Fruit fly (Drosophila melanogaster) whole organism, pupa: ENCODE measurements around the gene Cyp4ae1.

Experiments used
- CG10348 ChIP-seq: fragments of 200-800 bp; sonication (Bioruptor generic); IDR thresholded peaks from 2 replicates; pipeline ENCODE4 v1.3.6; 2022; ENCODE audit warnings: missing biosample characterization, missing genetic modification characterization
- CG12605 ChIP-seq: fragments of 200-800 bp; sonication (Bioruptor generic); IDR thresholded peaks from 2 replicates; pipeline ENCODE4 v1.3.6; 2022; ENCODE audit warnings: missing biosample characterization, missing genetic modification characterization
- CG13204 ChIP-seq: fragments of 200-800 bp; sonication (Bioruptor generic); optimal IDR thresholded peaks from 2 replicates; lab custom pipeline; 2018; ENCODE audit warnings: missing biosample characterization, mild to moderate bottlenecking, missing genetic modification characterization, moderate library complexity
- CG14655 ChIP-seq: fragments of 200-800 bp; sonication (Bioruptor generic); optimal IDR thresholded peaks from 3 replicates; lab custom pipeline; 2017; ENCODE audit warnings: mild to moderate bottlenecking, missing biosample characterization, missing genetic modification reagents, missing genetic modification characterization
- CG15710 ChIP-seq: fragments of 200-800 bp; sonication (Bioruptor generic); optimal IDR thresholded peaks from 2 replicates; lab custom pipeline; 2018; ENCODE audit warnings: missing biosample characterization, mild to moderate bottlenecking, missing genetic modification characterization, moderate library complexity
- CG17806 ChIP-seq: fragments of 200-800 bp; sonication (Bioruptor generic); optimal IDR thresholded peaks from 2 replicates; lab custom pipeline; 2018; ENCODE audit warnings: missing biosample characterization, mild to moderate bottlenecking, missing genetic modification characterization, moderate library complexity
- CG32121 ChIP-seq: fragments of 200-800 bp; sonication (Bioruptor generic); IDR thresholded peaks from 2 replicates; pipeline ENCODE4 v1.3.6; 2022; ENCODE audit warnings: missing biosample characterization, missing genetic modification characterization
- CG34367 ChIP-seq: fragments of 200-800 bp; sonication (Bioruptor generic); optimal IDR thresholded peaks from 2 replicates; lab custom pipeline; 2018; ENCODE audit warnings: missing biosample characterization, mild to moderate bottlenecking, missing genetic modification characterization
- CG4496 ChIP-seq: fragments of 200-800 bp; sonication (Bioruptor generic); IDR thresholded peaks from 3 replicates; pipeline ENCODE4 v1.3.6; 2022; ENCODE audit warnings: missing biosample characterization, missing genetic modification characterization
- CG8159 ChIP-seq: fragments of 200-800 bp; sonication (Bioruptor generic); optimal IDR thresholded peaks from 3 replicates; lab custom pipeline; 2018; ENCODE audit warnings: missing biosample characterization, mild to moderate bottlenecking, missing genetic modification characterization, moderate library complexity
- CG8301 ChIP-seq: fragments of 200-800 bp; sonication (Bioruptor generic); optimal IDR thresholded peaks from 2 replicates; lab custom pipeline; 2018; ENCODE audit warnings: missing biosample characterization, mild to moderate bottlenecking, missing genetic modification characterization
- CG9948 ChIP-seq: fragments of 200-800 bp; sonication (Bioruptor generic); optimal IDR thresholded peaks from 2 replicates; lab custom pipeline; 2018; ENCODE audit warnings: missing biosample characterization, mild to moderate bottlenecking, missing genetic modification characterization, moderate library complexity
- D1 ChIP-seq: fragments of 200-800 bp; sonication (Bioruptor generic); optimal IDR thresholded peaks from 2 replicates; lab custom pipeline; 2018; ENCODE audit warnings: missing biosample characterization, mild to moderate bottlenecking, missing genetic modification characterization, moderate library complexity
- EcR ChIP-seq: fragments of 200-800 bp; sonication (Bioruptor generic); optimal IDR thresholded peaks from 3 replicates; lab custom pipeline; 2019; ENCODE audit warnings: missing biosample characterization, missing genetic modification characterization, mild to moderate bottlenecking, moderate library complexity, missing genetic modification reagents
- Ets98B ChIP-seq: fragments of 200-800 bp; sonication (Bioruptor generic); IDR thresholded peaks from 2 replicates; pipeline ENCODE4 v1.3.6; 2022; ENCODE audit warnings: missing biosample characterization, missing genetic modification characterization
- Pif1A ChIP-seq: fragments of 200-800 bp; sonication (Bioruptor generic); optimal IDR thresholded peaks from 3 replicates; lab custom pipeline; 2016; ENCODE audit warnings: missing biosample characterization, missing genetic modification characterization
- Pif1B ChIP-seq: fragments of 200-800 bp; sonication (Bioruptor generic); optimal IDR thresholded peaks from 3 replicates; lab custom pipeline; 2016; ENCODE audit warnings: missing biosample characterization, missing genetic modification characterization
- Snoo ChIP-seq: fragments of 200-800 bp; sonication (Bioruptor generic); optimal IDR thresholded peaks from 3 replicates; lab custom pipeline; 2017; ENCODE audit warnings: missing biosample characterization, mild to moderate bottlenecking, missing genetic modification characterization, inconsistent platforms
- fd96Ca ChIP-seq: fragments of 200-800 bp; sonication (Bioruptor generic); IDR thresholded peaks from 3 replicates; pipeline ENCODE4 v1.3.6; 2022; ENCODE audit warnings: missing biosample characterization, missing genetic modification characterization
- gl ChIP-seq: fragments of 200-800 bp; sonication (Bioruptor generic); optimal IDR thresholded peaks from 2 replicates; lab custom pipeline; 2018; ENCODE audit warnings: missing biosample characterization, mild to moderate bottlenecking, missing genetic modification characterization
- rn ChIP-seq: fragments of 200-800 bp; sonication (Bioruptor generic); IDR thresholded peaks from 2 replicates; pipeline ENCODE4 v1.3.6; 2022; ENCODE audit warnings: missing biosample characterization, missing genetic modification characterization

Cyp4ae1 gene

dm6 chrX:2213759-2214406, 35.1 kb downstream of the Cyp4ae1 start, which contains the start of gene SmydA-8:
Gene SmydA-8 (minus strand): TSS chrX:2213809.
- TF ChIP-seq Pif1B: no peak
- no peak for TF ChIP-seq D1
- TF ChIP-seq CG8159: no peak
- no peak for TF ChIP-seq Snoo
- TF ChIP-seq EcR: peak; percentile 17
- no peak for TF ChIP-seq CG13204 (GFP tag; lab: Kevin White, UChicago)
- peak; percentile 16 for TF ChIP-seq Pif1A (GFP tag; lab: Kevin White, UChicago)
- 0 out of 3 replicates have a peak, but pooled peaks have one; percentile 51 for TF ChIP-seq CG4496 (GFP tag; lab: Robert Waterston, UW)
- no peak for TF ChIP-seq CG14655 (GFP tag; lab: Kevin White, UChicago)

dm6 chrX:2218455-2218854, 39.6 kb downstream of the Cyp4ae1 start:
- TF ChIP-seq CG4496 (GFP tag; lab: Robert Waterston, UW): no peak
- no peak for TF ChIP-seq CG17806
- TF ChIP-seq CG8301 (tag; lab: Kevin White, UChicago): no peak
- TF ChIP-seq CG12605: no peak
- TF ChIP-seq CG32121 (GFP tag; lab: Robert Waterston, UW): no peak

- TF ChIP-seq CG15710 (tag; lab: Kevin White, UChicago) (no peak), CG8301 (tag; lab: Kevin White, UChicago) (no peak), EcR (no peak), CG14655 (GFP tag; lab: Kevin White, UChicago) (no peak), CG4496 (GFP tag; lab: Robert Waterston, UW) (no peak), Pif1B (no peak), CG34367 (no peak), rn (GFP tag; lab: Robert Waterston, UW) (no peak), CG32121 (GFP tag; lab: Robert Waterston, UW) (no peak), CG9948 (no peak), D1 (no peak), CG10348 (GFP tag; lab: Robert Waterston, UW) (no peak)
- TF ChIP-seq, all 21 proteins: peak for 0
These were observed 40.4 kb downstream of the Cyp4ae1 start for dm6 chrX:2219246-2219645.

- TF ChIP-seq Ets98B (peak; percentile 56; the same call in 1 of the 2 replicates), EcR (no peak), Pif1A (GFP tag; lab: Kevin White, UChicago) (peak; percentile 41), Pif1B (no peak), CG32121 (GFP tag; lab: Robert Waterston, UW) (no peak), CG14655 (GFP tag; lab: Kevin White, UChicago) (peak; percentile 50), CG12605 (no peak), CG34367 (no peak), CG8301 (tag; lab: Kevin White, UChicago) (peak; percentile 57), CG4496 (GFP tag; lab: Robert Waterston, UW) (peak; percentile 56; the same call in 1 of the 3 replicates), fd96Ca (GFP tag; lab: Robert Waterston, UW) (peak; percentile 44; the same call in 2 of the 3 replicates), Snoo (no peak), CG17806 (peak; percentile 21), CG10348 (GFP tag; lab: Robert Waterston, UW) (no peak), rn (GFP tag; lab: Robert Waterston, UW) (no peak), CG15710 (tag; lab: Kevin White, UChicago) (no peak), CG13204 (GFP tag; lab: Kevin White, UChicago) (no peak), D1 (no peak), CG9948 (peak; percentile 20), CG8159 (peak; percentile 13)
- TF ChIP-seq, all 21 proteins: peak for 9
These were observed 41.1 kb downstream of the Cyp4ae1 start for dm6 chrX:2219899-2220298.

- no peak for TF ChIP-seq CG4496 (GFP tag; lab: Robert Waterston, UW)
- TF ChIP-seq CG8301 (tag; lab: Kevin White, UChicago): no peak
- TF ChIP-seq gl (tag; lab: Kevin White, UChicago): no peak
- TF ChIP-seq Ets98B: no peak
- no peak for TF ChIP-seq CG14655 (GFP tag; lab: Kevin White, UChicago)
- no peak for TF ChIP-seq CG32121 (GFP tag; lab: Robert Waterston, UW)
- TF ChIP-seq CG34367: no peak
- TF ChIP-seq Pif1A (GFP tag; lab: Kevin White, UChicago): no peak
- TF ChIP-seq Pif1B: no peak
- TF ChIP-seq CG13204 (GFP tag; lab: Kevin White, UChicago): no peak
- TF ChIP-seq EcR: no peak
These were observed 42.8 kb downstream of the Cyp4ae1 start for dm6 chrX:2221598-2221997.

dm6 chrX:2222181-2222790, 43.5 kb downstream of the Cyp4ae1 start, which contains the start of gene Vinc:
Gene Vinc (minus strand): TSS chrX:2222567.
- peak; percentile 40; the same call in 1 of the 2 replicates for TF ChIP-seq rn (GFP tag; lab: Robert Waterston, UW)
- peak; percentile 45; the same call in 1 of the 2 replicates for TF ChIP-seq CG12605
- TF ChIP-seq Pif1B: peak; percentile 87
- TF ChIP-seq CG4496 (GFP tag; lab: Robert Waterston, UW): peak; percentile 84
- peak; percentile 90 for TF ChIP-seq CG32121 (GFP tag; lab: Robert Waterston, UW)
- TF ChIP-seq CG34367: peak; percentile 80
- TF ChIP-seq CG15710 (tag; lab: Kevin White, UChicago): peak; percentile 79
- TF ChIP-seq D1: no peak
- no peak for TF ChIP-seq CG13204 (GFP tag; lab: Kevin White, UChicago)
- TF ChIP-seq EcR: peak; percentile 72
- peak; percentile 92 for TF ChIP-seq fd96Ca (GFP tag; lab: Robert Waterston, UW)
- peak; percentile 93 for TF ChIP-seq CG8301 (tag; lab: Kevin White, UChicago)
- peak; percentile 34; the same call in 1 of the 2 replicates for TF ChIP-seq CG10348 (GFP tag; lab: Robert Waterston, UW)
- TF ChIP-seq gl (tag; lab: Kevin White, UChicago): peak; percentile 85
- TF ChIP-seq CG9948: peak; percentile 79
- TF ChIP-seq Ets98B: peak; percentile 88
- TF ChIP-seq Pif1A (GFP tag; lab: Kevin White, UChicago): peak; percentile 92
- peak; percentile 90 for TF ChIP-seq Snoo
- peak; percentile 94 for TF ChIP-seq CG14655 (GFP tag; lab: Kevin White, UChicago)
- TF ChIP-seq CG17806: peak; percentile 86
- TF ChIP-seq CG8159: peak; percentile 94
